Worm (Caenorhabditis elegans) whole organism, L1 larva: ENCODE measurements around the gene madf-9.

Source experiments
- lin-15B ChIP-seq: fragments of 150-350 bp; sonication (generic microtip); optimal IDR thresholded peaks from 3 replicates; lab custom pipeline; 2014; ENCODE audit warnings: missing biosample characterization, missing genetic modification characterization
- lsy-2 ChIP-seq, 2 experiments: fragments of 150-350 bp; optimal IDR thresholded peaks; 2 replicates each; lab custom pipeline; 2014; ENCODE audit warnings: missing biosample characterization in 2 of 2, missing genetic modification characterization in 2 of 2
- pqm-1 ChIP-seq: sonication (generic microtip); optimal IDR thresholded peaks from 3 replicates; lab custom pipeline; 2017; ENCODE audit warnings: missing biosample characterization, missing genetic modification characterization

ce11 chrIV:3621805-3622355, 15.0 kb upstream of the madf-9 start:
- TF ChIP-seq pqm-1 (no peak), lin-15B (tag; lab: Kevin White, UChicago) (no peak), lsy-2 (tag; optimal IDR thresholded peaks at IDR 0.05; lab: Kevin White, UChicago) (no peak)
